Worm (Caenorhabditis elegans) whole organism, L4/young adult: ENCODE results near the gene ddx-17.

Source experiments
- W03F9.2 ChIP-seq: fragments of 150-350 bp; optimal IDR thresholded peaks from 2 replicates; lab custom pipeline; 2014; ENCODE audit warnings: missing biosample characterization, missing genetic modification characterization
- dao-5 ChIP-seq: sonication (generic microtip); optimal IDR thresholded peaks from 2 replicates; lab custom pipeline; 2016; ENCODE audit warnings: missing genotype, missing genetic modification characterization, moderate library complexity, missing compliant biosample characterization
- him-1 ChIP-seq: sonication (generic microtip); optimal IDR thresholded peaks from 2 replicates; lab custom pipeline; 2016; ENCODE audit warnings: missing genotype, missing genetic modification reagents, missing genetic modification characterization, missing compliant biosample characterization

DNA sequence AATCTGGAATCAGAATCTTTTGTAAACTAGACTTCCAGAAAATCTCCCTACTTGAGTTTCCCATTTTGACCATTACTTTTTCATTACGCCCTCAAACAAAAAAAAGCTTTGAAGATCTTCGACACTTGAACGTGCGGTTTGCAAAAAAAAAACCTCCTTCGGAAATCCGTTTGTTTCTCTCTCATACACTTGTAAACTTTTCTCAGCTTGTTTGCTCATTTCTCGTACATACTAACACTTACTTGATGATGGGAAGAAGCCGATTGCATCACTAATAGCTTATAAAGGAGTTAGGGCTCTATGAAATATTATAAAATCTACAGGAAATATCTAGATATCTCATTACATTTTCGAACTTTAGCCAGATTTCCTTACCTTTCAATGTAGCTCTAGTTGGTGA, 9.9 kb downstream of the ddx-17 start:
- TF ChIP-seq him-1 (tag; lab: Kevin White, UChicago) (no peak), dao-5 (tag; lab: Kevin White, UChicago) (no peak), W03F9.2 (tag; lab: Kevin White, UChicago) (no peak)
